Fruit fly (Drosophila melanogaster): ENCODE results near the gene for.

The for gene

dm6 chr2L:3657349-3658142 is 793 bp upstream of the for start (continued):
- TF ChIP-seq CG10321 (GFP tag; IDR thresholded peaks at IDR 0.05) (peak; percentile 69), bcd (GFP tag; optimal IDR thresholded peaks at IDR 0.05) (peak; percentile 50), gfzf (GFP tag; optimal IDR thresholded peaks at IDR 0.05) (peak; percentile 30), CG9215 (GFP tag; IDR thresholded peaks at IDR 0.05) (no peak), sug (tag; optimal IDR thresholded peaks at IDR 0.05) (peak; percentile 54), CG13296 (GFP tag; optimal IDR thresholded peaks at IDR 0.05) (no peak), danr (GFP tag; IDR thresholded peaks at IDR 0.05) (no peak), Side (GFP tag; optimal IDR thresholded peaks at IDR 0.05) (peak; percentile 76), shn (GFP tag; optimal IDR thresholded peaks at IDR 0.05) (no peak), Dref (GFP tag; IDR thresholded peaks at IDR 0.05) (no peak), kni (GFP tag; optimal IDR thresholded peaks at IDR 0.05) (peak; percentile 14), otp (GFP tag; IDR thresholded peaks at IDR 0.05) (no peak), Ptx1 (GFP tag; IDR thresholded peaks at IDR 0.05) (peak; percentile 53), CG13123 (GFP tag; optimal IDR thresholded peaks at IDR 0.05) (no peak), ab (GFP tag; optimal IDR thresholded peaks at IDR 0.05) (no peak), Opbp (GFP tag; IDR thresholded peaks at IDR 0.05; ENCODE audit: partially characterized antibody) (peak; percentile 69), CG7928 (GFP tag; optimal IDR thresholded peaks at IDR 0.05) (no peak), GATAe (GFP tag; conservative IDR thresholded peaks at IDR 0.05) (no peak), CG11504 (tag; optimal IDR thresholded peaks at IDR 0.05) (peak; percentile 47), CG17385 (GFP tag; optimal IDR thresholded peaks at IDR 0.05) (peak; percentile 24), CG1529 (GFP tag; optimal IDR thresholded peaks at IDR 0.05) (no peak), Dfd (GFP tag; optimal IDR thresholded peaks at IDR 0.05) (no peak), toy (GFP tag; IDR thresholded peaks at IDR 0.05) (no peak), Hmx (GFP tag; optimal IDR thresholded peaks at IDR 0.05) (peak; percentile 3), CG8281 (tag; optimal IDR thresholded peaks at IDR 0.05) (no peak), CG12299 (tag; optimal IDR thresholded peaks at IDR 0.05) (no peak), Awh (GFP tag; IDR thresholded peaks at IDR 0.05) (no peak), Med (GFP tag) (peak; percentile 96), CG43689 (GFP tag; IDR thresholded peaks at IDR 0.05) (no peak), Dad (GFP tag; optimal IDR thresholded peaks at IDR 0.05) (peak; percentile 35), CG9817 (tag; optimal IDR thresholded peaks at IDR 0.05) (peak; percentile 51), CG42726 (GFP tag; IDR thresholded peaks at IDR 0.05; ENCODE audit: partially characterized antibody) (peak; percentile 90), so (GFP tag; IDR thresholded peaks at IDR 0.05) (no peak; the same call in 2 of the 3 replicates), sima (GFP tag; optimal IDR thresholded peaks at IDR 0.05) (no peak), CG18619 (GFP tag; optimal IDR thresholded peaks at IDR 0.05) (no peak), dm (GFP tag; optimal IDR thresholded peaks at IDR 0.05) (peak; percentile 40), Adf1 (GFP tag; IDR thresholded peaks at IDR 0.05) (peak; percentile 90), gce (GFP tag; IDR thresholded peaks at IDR 0.05) (peak; percentile 53; the same call in 1 of the 3 replicates), Spps (tag; optimal IDR thresholded peaks at IDR 0.05) (no peak), tap (tag; optimal IDR thresholded peaks at IDR 0.05) (peak; percentile 10), CG4707 (GFP tag; optimal IDR thresholded peaks at IDR 0.05) (no peak), CG8924 (tag; optimal IDR thresholded peaks at IDR 0.05) (peak; percentile 7), bbx (GFP tag; IDR thresholded peaks at IDR 0.05; ENCODE audit: partially characterized antibody) (peak; percentile 81), Rfx (GFP tag; IDR thresholded peaks at IDR 0.05) (peak; percentile 70), chm (GFP tag; IDR thresholded peaks at IDR 0.05) (no peak), Pdp1 (GFP tag; optimal IDR thresholded peaks at IDR 0.05) (peak; percentile 50 to 74), sim (GFP tag; IDR thresholded peaks at IDR 0.05) (no peak), CG3838 (GFP tag; optimal IDR thresholded peaks at IDR 0.05) (peak; percentile 15), bigmax (GFP tag; optimal IDR thresholded peaks at IDR 0.05) (no peak), psq (GFP tag; optimal IDR thresholded peaks at IDR 0.05) (no peak)
